Worm (Caenorhabditis elegans) whole organism, L1 larva: Measurements from ENCODE around the gene nhr-111.

Source experiments
- C34B4.2 ChIP-seq: sonication (generic microtip); optimal IDR thresholded peaks from 2 replicates; lab custom pipeline; 2017; ENCODE audit warnings: mild to moderate bottlenecking, missing genetic modification characterization, missing compliant biosample characterization
- F16B12.6 ChIP-seq: fragments of 150-350 bp; optimal IDR thresholded peaks from 2 replicates; lab custom pipeline; 2014; ENCODE audit warnings: missing biosample characterization, missing genetic modification characterization
- aha-1 ChIP-seq: fragments of 150-350 bp; optimal IDR thresholded peaks from 2 replicates; lab custom pipeline; 2014; ENCODE audit warnings: missing biosample characterization, missing genetic modification characterization
- alr-1 ChIP-seq: fragments of 200-800 bp; sonication (Bioruptor generic); optimal IDR thresholded peaks from 2 replicates; lab custom pipeline; 2018; ENCODE audit warnings: borderline replicate concordance, mild to moderate bottlenecking, missing genetic modification characterization, missing compliant biosample characterization
- ama-1 ChIP-seq: fragments of 150-350 bp; optimal IDR thresholded peaks from 2 replicates; lab custom pipeline; 2014
- ceh-90 ChIP-seq: sonication (generic microtip); optimal IDR thresholded peaks from 2 replicates; lab custom pipeline; 2016; ENCODE audit warnings: missing genetic modification characterization, missing compliant biosample characterization
- dpl-1 ChIP-seq, 3 experiments: fragments of 150-350 bp in 2 of 3; sonication (generic microtip) in 1 of 3; optimal IDR thresholded peaks; 2 replicates each; lab custom pipeline; 2014 to 2017; ENCODE audit warnings: missing biosample characterization in 3 of 3, missing genetic modification characterization in 3 of 3, missing genetic modification reagents in 3 of 3
- efl-1 ChIP-seq, 4 experiments: fragments of 150-350 bp; optimal IDR thresholded peaks in 3 of 4; peaks in 1 of 4; 1 replicate in 1 of 4; 2 replicates in 3 of 4; lab custom pipeline; 2014; ENCODE audit warnings: missing biosample characterization in 2 of 4, missing genetic modification characterization in 2 of 4, missing genetic modification reagents in 2 of 4
- efl-3 ChIP-seq: fragments of 200-800 bp; sonication (Bioruptor generic); optimal IDR thresholded peaks from 2 replicates; lab custom pipeline; 2018; ENCODE audit warnings: mild to moderate bottlenecking, missing genetic modification characterization, missing compliant biosample characterization
- elt-2 ChIP-seq: sonication (generic microtip); optimal IDR thresholded peaks from 2 replicates; lab custom pipeline; 2016; ENCODE audit warnings: missing genetic modification characterization, mild to moderate bottlenecking, inconsistent platforms, missing compliant biosample characterization, missing genetic modification reagents
- fkh-10 ChIP-seq: sonication (generic microtip); optimal IDR thresholded peaks from 2 replicates; lab custom pipeline; 2017; ENCODE audit warnings: missing biosample characterization, missing genetic modification reagents, missing genetic modification characterization
- fkh-8 ChIP-seq: sonication (generic microtip); optimal IDR thresholded peaks from 2 replicates; lab custom pipeline; 2016; ENCODE audit warnings: mild to moderate bottlenecking, missing genetic modification characterization, missing compliant biosample characterization
- irx-1 ChIP-seq: sonication (generic microtip); optimal IDR thresholded peaks from 2 replicates; lab custom pipeline; 2016; ENCODE audit warnings: missing genetic modification characterization, missing compliant biosample characterization
- jun-1 ChIP-seq: fragments of 150-350 bp; optimal IDR thresholded peaks from 2 replicates; lab custom pipeline; 2014; ENCODE audit warnings: missing biosample characterization, missing genetic modification reagents, missing genetic modification characterization
- lin-14 ChIP-seq: fragments of 200-800 bp; sonication (Bioruptor generic); optimal IDR thresholded peaks from 2 replicates; lab custom pipeline; 2018; ENCODE audit warnings: mild to moderate bottlenecking, missing genetic modification characterization, moderate library complexity, missing compliant biosample characterization
- lsy-2 ChIP-seq, 2 experiments: fragments of 150-350 bp; optimal IDR thresholded peaks; 2 replicates each; lab custom pipeline; 2014; ENCODE audit warnings: missing biosample characterization in 2 of 2, missing genetic modification characterization in 2 of 2
- mep-1 ChIP-seq: fragments of 150-350 bp; optimal IDR thresholded peaks from 2 replicates; lab custom pipeline; 2014; ENCODE audit warnings: missing biosample characterization, missing genetic modification characterization
- nhr-12 ChIP-seq: sonication (generic microtip); optimal IDR thresholded peaks from 2 replicates; lab custom pipeline; 2017; ENCODE audit warnings: missing biosample characterization, missing genetic modification characterization
- nhr-237 ChIP-seq: fragments of 150-350 bp; optimal IDR thresholded peaks from 2 replicates; lab custom pipeline; 2014; ENCODE audit warnings: missing biosample characterization, missing genetic modification characterization
- nhr-47 ChIP-seq: sonication (generic microtip); optimal IDR thresholded peaks from 2 replicates; lab custom pipeline; 2016; ENCODE audit warnings: mild to moderate bottlenecking, missing genetic modification characterization, moderate library complexity, missing compliant biosample characterization
- nhr-71 ChIP-seq: sonication (generic microtip); optimal IDR thresholded peaks from 2 replicates; lab custom pipeline; 2016; ENCODE audit warnings: mild to moderate bottlenecking, missing genetic modification characterization, moderate library complexity, missing compliant biosample characterization
- rnt-1 ChIP-seq: sonication (generic microtip); optimal IDR thresholded peaks from 2 replicates; lab custom pipeline; 2016; ENCODE audit warnings: mild to moderate bottlenecking, missing genetic modification characterization, moderate library complexity, missing compliant biosample characterization
- skn-1 ChIP-seq: fragments of 150-350 bp; optimal IDR thresholded peaks from 2 replicates; lab custom pipeline; 2014; ENCODE audit warnings: missing biosample characterization, missing genetic modification characterization
- snpc-4 ChIP-seq: fragments of 150-350 bp; optimal IDR thresholded peaks from 2 replicates; lab custom pipeline; 2014; ENCODE audit warnings: missing biosample characterization, missing genetic modification characterization
- snu-23 ChIP-seq: sonication (generic microtip); optimal IDR thresholded peaks from 2 replicates; lab custom pipeline; 2016; ENCODE audit warnings: missing genetic modification characterization, missing compliant biosample characterization
- tlp-1 ChIP-seq: fragments of 150-350 bp; optimal IDR thresholded peaks from 2 replicates; lab custom pipeline; 2014; ENCODE audit warnings: missing biosample characterization, missing genetic modification characterization
- unc-30 ChIP-seq: sonication (generic microtip); optimal IDR thresholded peaks from 2 replicates; lab custom pipeline; 2017; ENCODE audit warnings: missing biosample characterization, missing genetic modification characterization
- unc-86 ChIP-seq: sonication (generic microtip); optimal IDR thresholded peaks from 2 replicates; lab custom pipeline; 2016; ENCODE audit warnings: missing genetic modification characterization, missing compliant biosample characterization
- zag-1 ChIP-seq: fragments of 150-350 bp; optimal IDR thresholded peaks from 2 replicates; lab custom pipeline; 2014; ENCODE audit warnings: missing biosample characterization, missing genetic modification characterization
- zip-4 ChIP-seq: fragments of 200-800 bp; sonication (Bioruptor generic); optimal IDR thresholded peaks from 2 replicates; lab custom pipeline; 2018; ENCODE audit warnings: mild to moderate bottlenecking, missing genetic modification characterization, moderate library complexity, missing compliant biosample characterization
- ztf-4 ChIP-seq: fragments of 150-350 bp; optimal IDR thresholded peaks from 2 replicates; lab custom pipeline; 2014; ENCODE audit warnings: missing biosample characterization, missing genetic modification characterization

nhr-111 gene

DNA sequence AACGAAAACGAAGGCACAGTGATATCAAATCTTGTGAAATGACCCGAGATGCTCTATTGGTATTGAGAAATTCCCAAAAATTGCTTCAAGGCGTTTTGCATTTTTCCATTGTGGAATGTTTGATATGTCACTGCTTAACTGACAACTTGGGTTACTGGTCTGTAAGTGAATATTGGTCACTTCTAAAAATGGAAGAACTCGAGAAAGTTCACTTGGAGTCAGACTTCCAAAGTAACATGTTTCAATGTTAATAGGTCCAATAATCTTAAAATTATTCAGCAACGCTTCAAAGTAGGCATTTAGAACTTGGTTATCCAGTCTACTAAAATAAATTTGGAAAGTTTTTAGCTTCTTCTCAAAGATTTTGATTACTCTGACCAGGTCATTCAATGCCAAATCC is 8.1 kb upstream of the nhr-111 start, which contains the start of gene fbxa-144:
TSS of gene fbxa-144 (minus strand) at position 101 of the 400 bp plus-strand sequence.
- TF ChIP-seq unc-86 (tag; lab: Kevin White, UChicago) (no peak), zag-1 (tag; lab: Kevin White, UChicago) (no peak), jun-1 (tag; lab: Kevin White, UChicago) (no peak), snpc-4 (tag; lab: Kevin White, UChicago) (no peak), lin-14 (GFP tag; lab: Kevin White, UChicago) (no peak), elt-2 (tag; lab: Kevin White, UChicago) (no peak), unc-30 (tag; lab: Kevin White, UChicago) (no peak), fkh-8 (tag; lab: Kevin White, UChicago) (no peak), nhr-71 (tag; lab: Kevin White, UChicago) (no peak), nhr-47 (no peak), irx-1 (tag; lab: Kevin White, UChicago) (no peak), skn-1 (tag; lab: Kevin White, UChicago) (no peak), snu-23 (GFP tag; lab: Kevin White, UChicago) (no peak), F16B12.6 (tag; lab: Kevin White, UChicago) (no peak), C34B4.2 (tag; lab: Kevin White, UChicago) (no peak), fkh-10 (GFP tag; lab: Kevin White, UChicago) (no peak), lsy-2 (tag; optimal IDR thresholded peaks at IDR 0.05; lab: Kevin White, UChicago) (no peak)

DNA sequence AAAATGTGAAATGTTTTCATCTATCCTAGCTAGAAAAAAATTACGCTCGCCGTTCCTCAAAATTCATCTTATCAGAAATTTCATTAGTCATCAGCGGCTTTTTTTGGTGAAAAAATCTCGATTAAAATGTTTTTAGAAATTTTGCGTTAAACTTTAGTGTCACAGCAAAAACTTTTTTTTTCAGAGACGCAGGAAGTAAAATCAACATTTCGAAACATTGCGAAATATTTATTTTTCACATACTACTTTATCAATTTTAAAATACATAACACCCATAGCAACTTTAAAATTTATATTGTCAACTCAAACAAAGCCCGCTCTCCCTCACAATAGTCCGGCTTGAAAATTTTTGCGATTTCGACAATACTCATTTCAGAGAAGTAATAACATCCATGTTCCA is 7.6 kb upstream of the nhr-111 start:
- TF ChIP-seq efl-3 (GFP tag; lab: Kevin White, UChicago), result no peak
- no peak for TF ChIP-seq ama-1 (lab: Kevin White, UChicago)
- peak; percentile 15 for TF ChIP-seq zip-4 (GFP tag; lab: Kevin White, UChicago)

DNA sequence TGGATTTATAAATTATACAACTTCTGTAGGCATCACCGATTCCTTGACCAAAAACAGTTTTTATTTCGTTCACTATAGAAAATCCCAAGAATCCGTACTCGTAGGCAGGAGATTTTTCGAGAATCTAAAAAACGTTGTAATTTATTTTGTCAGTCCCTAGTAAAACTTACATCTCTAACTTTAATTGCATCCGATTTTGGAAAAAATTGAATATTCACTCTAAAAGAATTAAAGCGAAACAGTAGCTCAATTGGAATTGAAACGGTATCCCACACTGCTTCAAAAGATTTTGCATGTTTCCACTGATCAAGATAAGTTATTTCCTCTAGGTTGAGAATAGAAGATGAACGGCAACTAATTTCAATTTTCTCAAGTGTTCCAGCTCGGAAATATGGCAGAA is 6.6 kb upstream of the nhr-111 start, which contains the start of gene fbxa-142:
TSS of gene fbxa-142 (minus strand) at position 101 of the 400 bp plus-strand sequence.
- TF ChIP-seq aha-1 (tag; lab: Kevin White, UChicago) (no peak), ceh-90 (tag; lab: Kevin White, UChicago) (no peak), nhr-237 (no peak), dpl-1 (GFP tag; optimal IDR thresholded peaks at IDR 0.05; lab: Kevin White, UChicago) (no peak), nhr-12 (tag; lab: Kevin White, UChicago) (no peak), jun-1 (tag; lab: Kevin White, UChicago) (no peak)

DNA sequence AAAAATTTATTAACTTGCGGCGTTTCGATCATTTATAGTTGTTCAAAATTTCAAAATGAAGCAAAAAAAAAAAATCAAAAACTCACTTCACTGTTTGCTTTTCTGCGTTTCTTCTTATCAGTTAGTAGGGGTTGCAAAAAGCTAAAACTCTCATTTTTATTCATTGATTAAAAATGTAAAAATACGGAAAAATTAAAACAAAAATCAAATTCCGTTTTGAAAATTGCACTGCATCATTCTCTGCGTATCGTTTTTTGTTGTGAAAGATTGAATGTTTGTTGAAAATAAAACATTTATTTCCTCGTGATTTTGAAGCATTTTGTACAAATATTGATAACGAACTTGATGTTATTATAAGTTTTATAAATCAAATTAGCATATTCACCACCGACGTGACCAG is 4.5 kb upstream of the nhr-111 start:
- TF ChIP-seq ztf-4 (tag; lab: Kevin White, UChicago) (no peak), elt-2 (tag; lab: Kevin White, UChicago) (peak; percentile 20)
- TF ChIP-seq, all 84 proteins: peak for 1

DNA sequence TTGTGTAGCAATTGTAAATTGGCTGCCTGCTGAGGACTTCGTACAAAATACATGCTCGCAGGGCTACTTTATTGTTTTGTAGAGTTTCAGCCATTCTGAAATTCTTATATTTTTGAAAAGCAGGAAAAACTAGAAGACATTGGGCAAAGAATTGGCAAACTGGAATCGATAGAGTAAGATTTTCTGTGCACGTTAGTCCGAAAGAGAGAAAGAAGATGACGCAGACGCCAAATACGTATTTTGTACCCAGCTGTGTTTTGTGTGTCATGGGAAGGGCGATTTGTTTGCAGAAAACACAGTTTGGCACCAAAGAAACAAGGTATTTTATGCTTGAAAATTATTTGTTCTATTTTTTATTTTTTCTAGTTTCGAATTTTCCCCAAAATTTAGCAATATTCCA is 2.8 kb upstream of the nhr-111 start, which contains the start of gene fbxa-143:
TSS of gene fbxa-143 (minus strand) at position 101 of the 400 bp plus-strand sequence.
- no peak for TF ChIP-seq nhr-12 (tag; lab: Kevin White, UChicago)
- TF ChIP-seq tlp-1 (tag; lab: Kevin White, UChicago), result no peak
- TF ChIP-seq efl-1 (optimal IDR thresholded peaks at IDR 0.05; lab: Kevin White, UChicago), result no peak
- peak in 1 of 2 experiments; percentile 6 for TF ChIP-seq efl-1 (GFP tag; optimal IDR thresholded peaks at IDR 0.05 in 1 of 2; lab: Kevin White, UChicago)

DNA sequence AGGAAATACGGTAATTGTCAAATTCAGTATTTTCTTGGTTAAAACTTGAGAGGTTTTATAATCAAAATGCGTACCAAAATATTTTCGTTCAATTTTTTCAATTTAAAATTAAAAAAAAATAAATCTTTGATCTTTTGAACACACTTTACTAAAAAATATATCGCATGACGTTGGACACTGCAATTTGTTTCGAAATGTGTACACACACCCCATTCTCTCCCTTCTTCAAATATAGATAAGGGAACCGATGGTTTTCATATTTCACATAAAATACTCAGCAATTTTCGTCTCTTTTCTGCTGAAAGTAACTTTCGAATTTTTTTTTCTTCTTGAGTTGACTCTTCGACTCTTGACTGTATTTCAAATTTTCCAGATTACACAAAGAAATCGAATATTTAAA is 3.2 kb downstream of the nhr-111 start:
- TF ChIP-seq fkh-8 (tag; lab: Kevin White, UChicago) (no peak), rnt-1 (tag; lab: Kevin White, UChicago) (no peak), efl-3 (GFP tag; lab: Kevin White, UChicago) (no peak), efl-1 (optimal IDR thresholded peaks at IDR 0.05; lab: Kevin White, UChicago) (no peak), efl-1 (GFP tag; optimal IDR thresholded peaks at IDR 0.05 in 1 of 2; lab: Kevin White, UChicago) (peak in 1 of 2 experiments; percentile 22), mep-1 (tag; lab: Kevin White, UChicago) (no peak), alr-1 (tag; lab: Kevin White, UChicago) (no peak), lin-14 (GFP tag; lab: Kevin White, UChicago) (no peak)
